Worm (Caenorhabditis elegans): ENCODE data around the gene tag-65.

DNA sequence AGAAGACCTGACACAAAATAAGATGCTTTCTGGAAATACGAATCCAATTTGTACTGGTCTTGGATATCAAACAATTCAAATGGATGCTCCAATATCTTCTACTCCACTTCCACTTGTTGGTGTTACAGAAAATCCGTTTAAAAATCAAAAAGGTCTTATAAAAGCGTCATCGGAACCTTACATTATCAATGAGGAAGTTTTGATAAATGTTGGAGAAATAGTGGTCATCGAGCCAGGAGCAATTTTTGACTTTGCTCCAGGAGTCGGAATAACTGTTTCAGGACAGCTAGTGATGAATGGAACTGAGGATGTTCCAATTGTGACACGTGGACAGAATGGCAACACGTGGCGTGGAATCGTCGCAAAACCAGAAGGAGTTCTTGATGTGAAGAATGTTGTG is 15.7 kb upstream of the tag-65 start:
- no peak for TF ChIP-seq ama-1 (optimal IDR thresholded peaks at IDR 0.05)
- TF ChIP-seq pha-4 (GFP tag; IDR thresholded peaks at IDR 0.05) = no peak
- no peak for TF ChIP-seq pha-4 (tag; optimal IDR thresholded peaks at IDR 0.05)

Measured in whole organism, L4 larva.